Worm (Caenorhabditis elegans): ENCODE data around the gene R08E5.4.

ce11 chrV:3771437-3772256, 3.3 kb downstream of the R08E5.4 start, which contains the start of the genes R08E5.1 and rips-1:
- TF ChIP-seq fkh-10 (GFP tag; optimal IDR thresholded peaks at IDR 0.05) (no peak), pqm-1 (tag; optimal IDR thresholded peaks at IDR 0.05) (no peak), dsc-1 (tag; optimal IDR thresholded peaks at IDR 0.05) (no peak), mdl-1 (tag; optimal IDR thresholded peaks at IDR 0.05) (no peak), fkh-8 (tag; optimal IDR thresholded peaks at IDR 0.05) (no peak), nhr-20 (tag; optimal IDR thresholded peaks at IDR 0.05) (peak; percentile 43), dpl-1 (GFP tag; optimal IDR thresholded peaks at IDR 0.05) (no peak)
